Worm (Caenorhabditis elegans) whole organism, L3 larva: ENCODE data around the gene R12H7.4.

Experiments
- R02D3.7 ChIP-seq: fragments of 150-350 bp; optimal IDR thresholded peaks from 2 replicates; lab custom pipeline; 2014; ENCODE audit warnings: missing biosample characterization, missing genetic modification characterization
- ama-1 ChIP-seq: fragments of 150-350 bp; optimal IDR thresholded peaks from 2 replicates; lab custom pipeline; 2018
- ceh-16 ChIP-seq: sonication (generic microtip); optimal IDR thresholded peaks from 2 replicates; lab custom pipeline; 2017; ENCODE audit warnings: missing biosample characterization, missing genetic modification characterization
- ceh-28 ChIP-seq: fragments of 150-350 bp; optimal IDR thresholded peaks from 2 replicates; lab custom pipeline; 2014; ENCODE audit warnings: missing biosample characterization, missing genetic modification reagents, missing genetic modification characterization
- ceh-9 ChIP-seq: sonication (generic microtip); optimal IDR thresholded peaks from 2 replicates; lab custom pipeline; 2018; ENCODE audit warnings: missing biosample characterization, missing genetic modification characterization
- daf-12 ChIP-seq: fragments of 150-350 bp; optimal IDR thresholded peaks from 2 replicates; lab custom pipeline; 2014; ENCODE audit warnings: missing biosample characterization, missing genetic modification reagents, missing genetic modification characterization
- egl-5 ChIP-seq: fragments of 150-350 bp; optimal IDR thresholded peaks from 2 replicates; lab custom pipeline; 2017; ENCODE audit warnings: missing biosample characterization, missing genetic modification reagents, missing genetic modification characterization, inconsistent platforms
- fkh-10 ChIP-seq: sonication (generic microtip); optimal IDR thresholded peaks from 2 replicates; lab custom pipeline; 2017; ENCODE audit warnings: missing biosample characterization, missing genetic modification reagents, missing genetic modification characterization
- fkh-2 ChIP-seq: fragments of 150-350 bp; optimal IDR thresholded peaks from 2 replicates; lab custom pipeline; 2014; ENCODE audit warnings: missing biosample characterization, missing genetic modification reagents, missing genetic modification characterization
- fos-1 ChIP-seq: fragments of 150-350 bp; optimal IDR thresholded peaks from 2 replicates; lab custom pipeline; 2014; ENCODE audit warnings: missing biosample characterization, missing genetic modification characterization
- jun-1 ChIP-seq: fragments of 150-350 bp; optimal IDR thresholded peaks from 2 replicates; lab custom pipeline; 2014; ENCODE audit warnings: missing biosample characterization, missing genetic modification reagents, missing genetic modification characterization
- lin-39 ChIP-seq: fragments of 150-350 bp; optimal IDR thresholded peaks from 2 replicates; lab custom pipeline; 2018; ENCODE audit warnings: missing biosample characterization, missing genetic modification reagents, missing genetic modification characterization
- lsy-12 ChIP-seq: sonication (generic microtip); optimal IDR thresholded peaks from 2 replicates; lab custom pipeline; 2016; ENCODE audit warnings: mild to moderate bottlenecking, missing genetic modification characterization, missing compliant biosample characterization
- mml-1 ChIP-seq: fragments of 150-350 bp; sonication (generic microtip); optimal IDR thresholded peaks from 3 replicates; lab custom pipeline; 2014; ENCODE audit warnings: missing biosample characterization, missing genetic modification characterization
- nfya-1 ChIP-seq: sonication (generic microtip); optimal IDR thresholded peaks from 2 replicates; lab custom pipeline; 2017; ENCODE audit warnings: missing genetic modification characterization, mild to moderate bottlenecking, missing compliant biosample characterization, antibody characterized with exemption, moderate library complexity; ENCODE audit not compliant: insufficient read depth
- nhr-11 ChIP-seq: fragments of 150-350 bp; optimal IDR thresholded peaks from 2 replicates; lab custom pipeline; 2014; ENCODE audit warnings: missing biosample characterization, missing genetic modification characterization
- nhr-12 ChIP-seq: fragments of 150-350 bp; optimal IDR thresholded peaks from 2 replicates; lab custom pipeline; 2014; ENCODE audit warnings: missing biosample characterization, missing genetic modification characterization
- nhr-28 ChIP-seq: fragments of 150-350 bp; optimal IDR thresholded peaks from 2 replicates; lab custom pipeline; 2014; ENCODE audit warnings: missing biosample characterization, missing genetic modification characterization
- nhr-43 ChIP-seq: sonication (generic microtip); optimal IDR thresholded peaks from 2 replicates; lab custom pipeline; 2016; ENCODE audit warnings: mild to moderate bottlenecking, missing genetic modification characterization, missing compliant biosample characterization; ENCODE audit not compliant: poor library complexity, severe bottlenecking
- nhr-67 ChIP-seq: fragments of 150-350 bp; optimal IDR thresholded peaks from 2 replicates; lab custom pipeline; 2014; ENCODE audit warnings: missing biosample characterization, missing genetic modification characterization
- nhr-77 ChIP-seq: fragments of 150-350 bp; optimal IDR thresholded peaks from 2 replicates; lab custom pipeline; 2014; ENCODE audit warnings: missing biosample characterization, missing genetic modification characterization
- pha-4 ChIP-seq: fragments of 150-350 bp; optimal IDR thresholded peaks from 2 replicates; lab custom pipeline; 2014; ENCODE audit warnings: missing biosample characterization, missing genetic modification reagents, missing genetic modification characterization
- sea-2 ChIP-seq: fragments of 150-350 bp; sonication (generic microtip); optimal IDR thresholded peaks from 4 replicates; lab custom pipeline; 2014; ENCODE audit warnings: missing biosample characterization, missing genetic modification reagents, missing genetic modification characterization
- snpc-4 ChIP-seq: fragments of 150-350 bp; optimal IDR thresholded peaks from 2 replicates; lab custom pipeline; 2014; ENCODE audit warnings: missing biosample characterization, missing genetic modification characterization
- unc-39 ChIP-seq: sonication (generic microtip); optimal IDR thresholded peaks from 4 replicates; lab custom pipeline; 2017; ENCODE audit warnings: missing biosample characterization, missing genetic modification characterization
- zag-1 ChIP-seq: fragments of 150-350 bp; optimal IDR thresholded peaks from 2 replicates; lab custom pipeline; 2014; ENCODE audit warnings: missing biosample characterization, missing genetic modification characterization
- ztf-11 ChIP-seq: fragments of 150-350 bp; optimal IDR thresholded peaks from 2 replicates; lab custom pipeline; 2014; ENCODE audit warnings: missing biosample characterization, missing genetic modification characterization

Gene R12H7.4

DNA sequence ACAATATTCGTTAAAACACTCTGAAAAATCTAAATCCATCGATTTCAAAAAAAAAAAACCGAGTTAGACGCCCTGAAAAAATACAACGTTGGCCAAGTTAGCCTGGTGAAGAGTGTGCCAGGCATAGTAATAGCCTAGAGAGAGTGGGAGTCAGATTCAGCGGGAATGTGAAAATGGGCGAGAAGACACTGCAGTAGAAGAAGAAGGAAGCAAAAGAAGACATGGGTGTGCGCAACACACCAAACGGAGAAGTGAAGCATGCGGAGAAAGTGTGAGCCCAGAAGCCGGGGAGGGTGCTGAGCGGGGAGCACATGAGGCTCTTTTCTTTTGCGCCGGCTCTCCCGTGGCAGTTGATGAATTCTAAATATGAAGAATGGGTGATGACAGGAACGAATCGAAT lies 45.7 kb upstream of the R12H7.4 start (continued):
- no peak for TF ChIP-seq mml-1 (tag; lab: Kevin White, UChicago)
- no peak for TF ChIP-seq nhr-11 (tag; lab: Kevin White, UChicago)
- TF ChIP-seq sea-2 (GFP tag; lab: Kevin White, UChicago), result no peak
- TF ChIP-seq ceh-16 (tag; lab: Kevin White, UChicago), result no peak
- TF ChIP-seq daf-12 (tag; lab: Kevin White, UChicago), result no peak
- TF ChIP-seq unc-39 (tag; lab: Kevin White, UChicago), result no peak
- TF ChIP-seq nfya-1 (tag; lab: Kevin White, UChicago), result peak; percentile 50
- TF ChIP-seq snpc-4 (tag; lab: Kevin White, UChicago), result no peak
- no peak for TF ChIP-seq fkh-2 (tag; lab: Kevin White, UChicago)
- no peak for TF ChIP-seq ceh-9 (tag; lab: Kevin White, UChicago)
- TF ChIP-seq zag-1, result no peak
- TF ChIP-seq nhr-67, result no peak
- TF ChIP-seq nhr-43 (tag; lab: Kevin White, UChicago), result no peak

- TF ChIP-seq nhr-77 (tag; lab: Kevin White, UChicago), result no peak
- no peak for TF ChIP-seq fos-1 (tag; lab: Kevin White, UChicago)
- no peak for TF ChIP-seq nhr-28 (tag; lab: Kevin White, UChicago)
- TF ChIP-seq nhr-12 (tag; lab: Kevin White, UChicago), result no peak
Observed at ce11 chrX:13174437-13174836, 42.5 kb upstream of the R12H7.4 start.

ce11 chrX:13178347-13178746 lies 38.6 kb upstream of the R12H7.4 start, which contains the start of gene nlp-3:
nlp-3 (minus strand) TSS chrX:13178447.
- no peak for TF ChIP-seq lin-39

DNA sequence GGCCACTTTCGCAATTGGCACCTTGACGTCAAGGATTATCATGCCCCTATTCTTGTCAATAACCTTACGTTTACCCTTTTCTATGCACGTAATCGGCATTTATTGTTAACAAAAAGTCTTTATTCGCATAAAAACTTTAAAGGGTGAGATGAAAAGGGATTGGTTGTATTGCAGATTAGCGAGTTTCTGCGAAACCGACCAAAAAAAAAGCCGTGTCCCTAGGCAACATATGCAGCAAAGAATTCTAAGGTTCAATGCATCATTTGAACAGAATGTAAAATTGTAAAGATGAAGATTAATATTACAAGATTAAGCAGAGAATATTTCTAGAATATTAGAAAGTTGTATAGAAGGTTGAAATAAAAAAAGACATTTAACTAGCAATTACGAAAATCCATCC lies 34.9 kb upstream of the R12H7.4 start:
- TF ChIP-seq jun-1 (tag; lab: Kevin White, UChicago), result no peak
- TF ChIP-seq nfya-1 (tag; lab: Kevin White, UChicago), result no peak
- TF ChIP-seq pha-4 (tag; lab: Kevin White, UChicago), result no peak

DNA sequence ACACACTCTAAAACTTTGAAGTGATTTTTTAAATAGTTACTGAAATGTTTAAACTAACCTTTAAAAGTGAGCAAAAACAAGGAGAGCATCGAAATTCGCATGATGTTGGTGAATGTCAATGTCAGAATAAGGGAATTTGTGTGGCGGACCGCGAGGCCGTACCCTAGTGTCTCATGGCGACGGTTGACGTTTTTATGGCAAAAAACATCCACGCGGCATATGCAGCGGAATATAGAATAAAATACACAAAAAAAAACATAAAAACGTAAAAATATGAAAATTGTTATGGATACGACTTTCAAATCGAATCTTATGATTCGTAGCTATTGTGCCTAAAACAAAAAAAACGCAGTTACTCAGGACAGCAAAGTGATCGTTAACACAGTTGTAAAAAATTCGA lies 27.0 kb upstream of the R12H7.4 start, which contains the start of gene cwp-5:
TSS of gene cwp-5 (minus strand) at position 101 of the 400 bp plus-strand sequence.
- TF ChIP-seq pha-4 (tag; lab: Kevin White, UChicago) (no peak), ama-1 (lab: Kevin White, UChicago) (no peak), ceh-28 (tag; lab: Kevin White, UChicago) (no peak), nhr-28 (tag; lab: Kevin White, UChicago) (no peak)

DNA sequence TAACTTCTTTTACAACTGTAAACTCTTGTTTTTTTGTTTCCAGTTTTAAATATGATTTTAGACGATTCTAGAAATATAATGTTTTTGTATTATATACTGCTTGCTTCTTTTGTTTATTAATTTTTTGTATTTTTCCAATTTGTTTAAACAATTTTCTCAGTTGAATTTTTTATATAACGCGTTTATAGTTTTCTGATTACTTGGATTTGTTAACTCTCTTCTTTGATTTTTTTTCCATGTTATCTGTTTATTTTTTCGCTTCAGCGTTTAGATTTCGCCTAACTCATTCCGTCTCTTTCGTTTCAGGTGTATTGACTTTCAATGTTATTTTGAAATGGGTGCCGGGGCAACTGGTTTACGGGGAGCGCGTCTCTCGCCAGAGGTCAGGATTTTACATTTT lies 26.0 kb upstream of the R12H7.4 start, which contains the start of gene gpa-6:
TSS of gene gpa-6 (plus strand) at position 301 of the 400 bp plus-strand sequence.
- no peak for TF ChIP-seq ceh-16 (tag; lab: Kevin White, UChicago)
- no peak for TF ChIP-seq ztf-11 (tag; lab: Kevin White, UChicago)

DNA sequence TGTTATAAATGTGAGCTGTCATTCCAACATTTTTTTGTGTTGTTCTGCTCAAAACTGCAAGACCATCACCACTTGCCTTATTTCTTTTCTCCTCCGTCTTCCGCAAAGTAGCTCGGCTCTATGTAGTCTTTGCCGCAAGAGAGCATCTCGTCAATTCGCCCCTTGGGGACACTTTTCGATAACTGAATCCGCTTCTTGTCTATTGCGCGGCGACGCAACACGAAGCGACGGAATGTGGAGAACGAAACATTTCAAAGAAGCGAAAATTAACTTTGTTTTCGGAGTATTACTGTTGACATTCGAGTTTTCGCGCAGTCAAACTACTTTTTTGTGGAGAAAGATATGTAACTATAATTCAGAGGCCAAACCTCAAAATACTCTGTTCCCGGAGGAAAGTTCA lies 18.8 kb upstream of the R12H7.4 start:
- TF ChIP-seq lin-39 (peak; percentile 0), ceh-16 (tag; lab: Kevin White, UChicago) (no peak), fkh-10 (GFP tag; lab: Kevin White, UChicago) (peak; percentile 29), unc-39 (tag; lab: Kevin White, UChicago) (no peak), ztf-11 (tag; lab: Kevin White, UChicago) (no peak), R02D3.7 (tag; lab: Kevin White, UChicago) (no peak)
- TF ChIP-seq, all 47 proteins: peak for 2

DNA sequence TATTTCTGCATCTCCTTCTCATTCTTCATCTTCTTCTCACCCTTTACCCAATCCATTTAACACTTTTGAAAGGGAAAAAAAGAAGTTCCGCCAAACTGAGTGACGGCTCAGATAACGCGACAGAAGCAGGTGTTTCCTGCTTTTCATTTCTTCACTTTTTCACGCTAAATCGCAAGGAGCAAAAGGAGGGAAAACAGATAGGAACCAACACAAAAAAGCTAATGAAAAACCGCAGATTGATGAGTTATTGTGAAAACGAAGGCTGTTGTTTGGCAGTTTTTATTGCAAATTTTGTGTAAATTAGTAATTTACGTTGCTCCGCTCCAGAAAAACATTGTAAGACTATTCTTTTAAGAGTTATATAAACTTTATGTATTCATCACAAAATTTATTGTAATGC lies 16.6 kb upstream of the R12H7.4 start:
- TF ChIP-seq nfya-1 (tag; lab: Kevin White, UChicago) (no peak), lsy-12 (tag; lab: Kevin White, UChicago) (no peak), egl-5 (tag; lab: Kevin White, UChicago) (peak; percentile 69)
